Worm (Caenorhabditis elegans): ENCODE measurements around the gene srh-213.

- no peak for TF ChIP-seq unc-62 (GFP tag; optimal IDR thresholded peaks at IDR 0.05)
- TF ChIP-seq hsf-1 (GFP tag; IDR thresholded peaks at IDR 0.05) = no peak
- TF ChIP-seq akir-1 (GFP tag; optimal IDR thresholded peaks at IDR 0.05) = no peak
- TF ChIP-seq dpff-1 (tag; optimal IDR thresholded peaks at IDR 0.05) = no peak
- TF ChIP-seq ama-1 (optimal IDR thresholded peaks at IDR 0.05) = no peak
- no peak for TF ChIP-seq ama-1 (GFP tag; optimal IDR thresholded peaks at IDR 0.05)
- TF ChIP-seq madf-6 (GFP tag; IDR thresholded peaks at IDR 0.05) = no peak
Measured at ce11 chrV:3582671-3583070, 12.2 kb downstream of the srh-213 start.
